Worm (Caenorhabditis elegans): Measurements from ENCODE around the gene C56E6.2.

C56E6.2 gene

ce11 chrII:6524501-6524977 is at the start of gene C56E6.2:
TSS of gene C56E6.2 (plus strand) at chrII:6524927.
- TF ChIP-seq Y56A3A.18 (GFP tag; IDR thresholded peaks at IDR 0.05) (no peak), K11D2.4 (GFP tag; IDR thresholded peaks at IDR 0.05) (no peak), ceh-40 (GFP tag; IDR thresholded peaks at IDR 0.05) (0 out of 2 replicates have a peak, but pooled peaks have one; percentile 35), madf-10 (tag; optimal IDR thresholded peaks at IDR 0.05) (no peak), ceh-100 (GFP tag; IDR thresholded peaks at IDR 0.05) (no peak), repo-1 (tag; optimal IDR thresholded peaks at IDR 0.05) (no peak), atf-7 (tag; optimal IDR thresholded peaks at IDR 0.05) (no peak), xnd-1 (tag; optimal IDR thresholded peaks at IDR 0.05) (no peak), nhr-80 (tag; optimal IDR thresholded peaks at IDR 0.05) (peak; percentile 43), akir-1 (GFP tag; optimal IDR thresholded peaks at IDR 0.05) (no peak)

DNA sequence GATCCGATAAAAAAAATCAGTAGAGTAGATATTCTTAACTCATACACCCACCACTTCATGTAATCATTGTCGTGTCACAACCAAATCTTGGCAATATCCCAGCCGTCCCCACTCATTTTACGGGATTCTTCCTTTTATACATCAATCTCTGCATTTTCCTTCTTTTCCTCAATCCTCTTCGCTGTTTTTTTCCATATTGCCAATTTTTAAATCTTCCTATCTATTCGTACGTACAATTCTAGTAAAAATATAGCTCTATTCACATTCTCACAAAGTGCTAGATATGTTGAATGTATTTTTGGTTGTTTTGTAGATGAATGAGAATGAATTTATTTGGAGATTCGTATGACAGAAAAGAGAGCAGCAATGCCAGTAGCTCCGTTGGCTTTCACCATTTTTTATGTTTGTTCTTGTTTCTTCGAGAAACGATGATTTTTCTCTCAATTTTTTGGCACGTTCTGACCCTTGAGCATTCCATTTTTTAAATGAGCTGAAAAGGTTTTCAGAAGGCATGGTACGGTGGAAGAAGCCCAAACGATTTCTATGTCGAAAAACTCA is 49.5 kb upstream of the C56E6.2 start, which contains the start of gene T28D9.16:
T28D9.16 (plus strand) TSS at position 508 of the 558 bp plus-strand sequence.
- TF ChIP-seq ceh-40 (GFP tag; IDR thresholded peaks at IDR 0.05) (no peak), tlf-1 (GFP tag; optimal IDR thresholded peaks at IDR 0.05) (no peak), die-1 (tag; optimal IDR thresholded peaks at IDR 0.05) (no peak), F23B12.7 (tag; optimal IDR thresholded peaks at IDR 0.05; ENCODE audit: insufficient read depth) (no peak), hlh-26 (GFP tag; conservative IDR thresholded peaks at IDR 0.05) (no peak), nhr-90 (tag; optimal IDR thresholded peaks at IDR 0.05) (no peak), ztf-26 (tag; optimal IDR thresholded peaks at IDR 0.05) (no peak), F52B5.7 (tag; optimal IDR thresholded peaks at IDR 0.05) (no peak), cebp-2 (GFP tag; IDR thresholded peaks at IDR 0.05) (no peak), dox-1 (GFP tag; IDR thresholded peaks at IDR 0.05) (no peak), pha-4 (tag; optimal IDR thresholded peaks at IDR 0.05) (no peak)

DNA sequence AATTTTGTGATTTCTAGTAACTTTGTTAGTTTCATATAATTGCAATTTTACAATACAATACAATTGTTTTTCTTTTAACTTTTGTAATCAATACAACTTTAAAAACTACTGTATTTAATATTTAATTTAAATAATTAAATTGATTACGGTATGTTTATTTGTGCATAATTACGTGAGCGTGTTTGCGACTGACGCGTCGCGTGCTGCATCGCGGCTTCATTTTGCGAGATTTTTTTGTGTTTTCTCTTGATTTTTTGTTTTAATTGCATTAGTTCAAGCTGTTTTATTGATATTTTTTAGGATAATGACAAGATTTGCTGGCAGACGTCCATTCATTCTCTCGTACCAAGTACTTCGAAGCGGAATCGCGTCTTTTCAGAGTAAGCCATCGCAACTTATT is 48.1 kb upstream of the C56E6.2 start, which contains the start of gene T28D9.4:
T28D9.4 (plus strand) TSS at position 301 of the 400 bp plus-strand sequence.
- TF ChIP-seq lsl-1 (GFP tag; optimal IDR thresholded peaks at IDR 0.05) (peak; percentile 68), Y56A3A.18 (GFP tag; IDR thresholded peaks at IDR 0.05) (no peak), mes-4 (tag; optimal IDR thresholded peaks at IDR 0.05) (no peak), sea-2 (GFP tag; IDR thresholded peaks at IDR 0.05) (no peak), B0336.3 (GFP tag; IDR thresholded peaks at IDR 0.05) (no peak)

DNA sequence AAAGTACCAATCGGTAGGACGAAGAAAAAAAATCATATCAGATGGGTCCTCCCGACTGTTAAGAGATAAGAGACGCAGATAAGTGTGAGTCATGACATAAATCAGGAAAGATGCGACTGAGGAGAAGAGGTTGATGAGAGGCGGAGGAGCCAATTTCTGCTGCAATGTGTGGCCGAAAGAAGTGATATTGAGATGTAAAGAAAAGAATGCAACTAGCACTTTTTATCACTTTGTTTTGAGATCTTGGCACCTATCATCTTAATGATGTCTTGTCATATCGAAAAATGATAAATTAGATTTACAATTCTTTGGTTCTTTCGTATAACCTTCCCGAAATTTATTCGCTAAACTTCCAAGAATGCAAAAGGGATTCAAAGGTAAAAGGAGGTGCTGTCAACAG is 42.6 kb upstream of the C56E6.2 start, which contains the start of gene del-10:
del-10 (minus strand) TSS at position 24 of the 400 bp plus-strand sequence.
- TF ChIP-seq cebp-2 (GFP tag; IDR thresholded peaks at IDR 0.05) (no peak), efl-1 (GFP tag; optimal IDR thresholded peaks at IDR 0.05) (no peak), K12H6.12 (tag; optimal IDR thresholded peaks at IDR 0.05) (no peak), ama-1 (optimal IDR thresholded peaks at IDR 0.05) (no peak), ama-1 (GFP tag; optimal IDR thresholded peaks at IDR 0.05) (no peak), K11D2.4 (GFP tag; IDR thresholded peaks at IDR 0.05) (no peak), egrh-3 (GFP tag; IDR thresholded peaks at IDR 0.05) (no peak), B0019.2 (GFP tag; conservative IDR thresholded peaks at IDR 0.05) (no peak), attf-6 (GFP tag; IDR thresholded peaks at IDR 0.05) (no peak), F39B2.1 (GFP tag; IDR thresholded peaks at IDR 0.05) (no peak)

DNA sequence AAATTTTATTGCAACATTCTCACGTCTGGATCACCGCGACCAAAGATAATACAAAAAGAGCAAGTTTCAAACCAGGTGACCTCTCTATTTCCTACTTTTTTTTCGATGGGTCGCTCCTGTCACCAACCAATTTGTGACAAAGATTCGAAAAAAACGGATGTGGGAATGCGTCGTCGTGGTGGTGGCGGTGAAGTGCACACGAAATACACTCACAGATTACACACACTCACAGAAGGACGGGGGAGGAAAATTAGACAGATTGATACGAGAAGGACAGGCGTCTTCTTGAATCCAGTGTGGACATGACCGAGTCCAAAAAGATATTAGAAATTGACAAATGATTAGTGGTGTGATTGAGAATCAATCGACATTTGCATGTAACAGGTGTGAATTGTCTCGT is 42.0 kb upstream of the C56E6.2 start:
- TF ChIP-seq tbp1 (GFP tag; optimal IDR thresholded peaks at IDR 0.05) (no peak), ceh-40 (GFP tag; IDR thresholded peaks at IDR 0.05) (no peak), ztf-25 (GFP tag; IDR thresholded peaks at IDR 0.05) (no peak), unc-130 (GFP tag; optimal IDR thresholded peaks at IDR 0.05) (no peak), D2030.7 (GFP tag; IDR thresholded peaks at IDR 0.05) (no peak), hmg-20 (GFP tag; IDR thresholded peaks at IDR 0.05) (no peak), dpff-1 (tag; optimal IDR thresholded peaks at IDR 0.05) (no peak), F57A8.1 (GFP tag; optimal IDR thresholded peaks at IDR 0.05) (no peak), nfya-2 (GFP tag; IDR thresholded peaks at IDR 0.05) (no peak), mxl-1 (tag; optimal IDR thresholded peaks at IDR 0.05) (no peak), cebp-1 (GFP tag; IDR thresholded peaks at IDR 0.05) (no peak), cebp-1 (tag; optimal IDR thresholded peaks at IDR 0.05) (no peak), lin-40 (tag; optimal IDR thresholded peaks at IDR 0.05) (no peak), sdz-38 (tag; optimal IDR thresholded peaks at IDR 0.05) (no peak)
